Worm (Caenorhabditis elegans) whole organism, young adult: ENCODE measurements around the gene C38C3.3.

Experiments
- B0261.1 ChIP-seq: sonication (generic microtip); optimal IDR thresholded peaks from 2 replicates; lab custom pipeline; 2016; ENCODE audit warnings: mild to moderate bottlenecking, missing genetic modification characterization, moderate library complexity, missing compliant biosample characterization
- D2030.7 ChIP-seq: fragments of 200-800 bp; sonication (Bioruptor generic); IDR thresholded peaks from 2 replicates; pipeline ENCODE4 v1.3.6; 2022; ENCODE audit warnings: missing genetic modification reagents, missing genetic modification characterization, missing compliant biosample characterization
- F22D6.2 ChIP-seq: sonication (generic microtip); optimal IDR thresholded peaks from 2 replicates; lab custom pipeline; 2016; ENCODE audit warnings: mild to moderate bottlenecking, missing genetic modification characterization, missing compliant biosample characterization
- F33H1.4 ChIP-seq: fragments of 200-800 bp; sonication (Bioruptor generic); IDR thresholded peaks from 2 replicates; pipeline ENCODE4 v1.3.6; 2022; ENCODE audit warnings: missing genetic modification reagents, missing genetic modification characterization, missing compliant biosample characterization
- F37B4.10 ChIP-seq: fragments of 200-800 bp; sonication (Bioruptor generic); IDR thresholded peaks from 2 replicates; pipeline ENCODE4 v1.3.6; 2022; ENCODE audit warnings: missing genetic modification characterization, missing compliant biosample characterization
- F49E8.2 ChIP-seq: sonication (generic microtip); optimal IDR thresholded peaks from 3 replicates; lab custom pipeline; 2017; ENCODE audit warnings: missing genetic modification characterization, mild to moderate bottlenecking, missing compliant biosample characterization, antibody characterized with exemption, moderate library complexity; ENCODE audit not compliant: insufficient read depth
- T07F8.4 ChIP-seq: sonication (generic microtip); optimal IDR thresholded peaks from 2 replicates; lab custom pipeline; 2016; ENCODE audit warnings: mild to moderate bottlenecking, missing genetic modification characterization, moderate library complexity, missing compliant biosample characterization
- T26A5.8 ChIP-seq: sonication (generic microtip); optimal IDR thresholded peaks from 2 replicates; lab custom pipeline; 2016; ENCODE audit warnings: missing genetic modification characterization, missing compliant biosample characterization
- Y79H2A.3 ChIP-seq: fragments of 200-800 bp; sonication (Bioruptor generic); conservative IDR thresholded peaks from 2 replicates; pipeline ENCODE4 v1.3.6; 2022; ENCODE audit warnings: missing genetic modification reagents, missing genetic modification characterization, missing compliant biosample characterization
- Y95B8A.8 ChIP-seq: fragments of 200-800 bp; sonication (Bioruptor generic); IDR thresholded peaks from 2 replicates; pipeline ENCODE4 v1.3.6; 2022; ENCODE audit warnings: missing genetic modification reagents, missing genetic modification characterization, missing compliant biosample characterization
- ZK185.1 ChIP-seq: sonication (generic microtip); optimal IDR thresholded peaks from 2 replicates; lab custom pipeline; 2016; ENCODE audit warnings: mild to moderate bottlenecking, missing genetic modification characterization, missing compliant biosample characterization; ENCODE audit not compliant: poor library complexity, severe bottlenecking
- aptf-2 ChIP-seq: fragments of 200-800 bp; sonication (Bioruptor generic); conservative IDR thresholded peaks from 2 replicates; pipeline ENCODE4 v1.3.6; 2022; ENCODE audit warnings: missing genetic modification reagents, missing genetic modification characterization, missing compliant biosample characterization
- atf-7 ChIP-seq: sonication (generic microtip); optimal IDR thresholded peaks from 2 replicates; lab custom pipeline; 2017; ENCODE audit warnings: mild to moderate bottlenecking, missing genetic modification characterization, missing compliant biosample characterization
- bed-1 ChIP-seq: fragments of 200-800 bp; sonication (Bioruptor generic); IDR thresholded peaks from 2 replicates; pipeline ENCODE4 v1.3.6; 2022; ENCODE audit warnings: missing genetic modification reagents, missing genetic modification characterization, missing compliant biosample characterization
- bed-2 ChIP-seq: fragments of 200-800 bp; sonication (Bioruptor generic); IDR thresholded peaks from 2 replicates; pipeline ENCODE4 v1.3.6; 2022; ENCODE audit warnings: missing genetic modification reagents, missing genetic modification characterization, missing compliant biosample characterization
- cebp-1 ChIP-seq, 2 experiments: fragments of 200-800 bp in 1 of 2; sonication (Bioruptor generic) in 1 of 2; sonication (generic microtip) in 1 of 2; IDR thresholded peaks in 1 of 2; optimal IDR thresholded peaks in 1 of 2; 2 replicates each; pipeline versions ENCODE4 v1.3.6 to Lab custom; 2017 to 2022; ENCODE audit warnings: missing compliant biosample characterization in 2 of 2, missing genetic modification characterization in 2 of 2, mild to moderate bottlenecking in 1 of 2, missing genetic modification reagents in 1 of 2, moderate library complexity in 1 of 2
- cebp-2 ChIP-seq: fragments of 200-800 bp; sonication (Bioruptor generic); IDR thresholded peaks from 2 replicates; pipeline ENCODE4 v1.3.6; 2022; ENCODE audit warnings: missing genetic modification characterization, missing compliant biosample characterization
- ceh-100 ChIP-seq: fragments of 200-800 bp; sonication (Bioruptor generic); IDR thresholded peaks from 2 replicates; pipeline ENCODE4 v1.3.6; 2022; ENCODE audit warnings: missing genetic modification reagents, missing genetic modification characterization, missing compliant biosample characterization
- ceh-40 ChIP-seq: fragments of 200-800 bp; sonication (Bioruptor generic); IDR thresholded peaks from 2 replicates; pipeline ENCODE4 v1.3.6; 2022; ENCODE audit warnings: missing genetic modification characterization, missing compliant biosample characterization
- die-1 ChIP-seq: sonication (generic microtip); optimal IDR thresholded peaks from 2 replicates; lab custom pipeline; 2016; ENCODE audit warnings: missing genotype, mild to moderate bottlenecking, missing genetic modification characterization, missing compliant biosample characterization
- hmg-20 ChIP-seq: fragments of 200-800 bp; sonication (Bioruptor generic); IDR thresholded peaks from 2 replicates; pipeline ENCODE4 v1.3.6; 2022; ENCODE audit warnings: missing genetic modification reagents, missing genetic modification characterization, missing compliant biosample characterization
- let-607 ChIP-seq, 2 experiments: fragments of 200-800 bp in 1 of 2; sonication (Bioruptor generic) in 1 of 2; sonication (generic microtip) in 1 of 2; optimal IDR thresholded peaks; 2 replicates each; lab custom pipeline; 2016 to 2018; ENCODE audit warnings: mild to moderate bottlenecking in 2 of 2, missing compliant biosample characterization in 2 of 2, missing genetic modification characterization in 2 of 2, moderate library complexity in 2 of 2, missing genotype in 1 of 2
- lin-35 ChIP-seq, 3 experiments: fragments of 150-350 bp in 2 of 3; sonication (generic microtip) in 1 of 3; optimal IDR thresholded peaks; 2 replicates each; lab custom pipeline; 2014 to 2018; ENCODE audit warnings: missing biosample characterization in 3 of 3, missing genetic modification characterization in 3 of 3, missing genetic modification reagents in 3 of 3
- lir-1 ChIP-seq: fragments of 200-800 bp; sonication (Bioruptor generic); conservative IDR thresholded peaks from 2 replicates; pipeline ENCODE4 v1.3.6; 2022; ENCODE audit warnings: missing genetic modification reagents, missing genetic modification characterization, missing compliant biosample characterization
- lsl-1 ChIP-seq: fragments of 200-800 bp; sonication (Bioruptor generic); optimal IDR thresholded peaks from 2 replicates; lab custom pipeline; 2018; ENCODE audit warnings: mild to moderate bottlenecking, missing genetic modification characterization, moderate library complexity, missing compliant biosample characterization
- lsy-27 ChIP-seq: sonication (generic microtip); optimal IDR thresholded peaks from 2 replicates; lab custom pipeline; 2017; ENCODE audit warnings: missing genetic modification characterization, mild to moderate bottlenecking, missing compliant biosample characterization, antibody characterized with exemption, missing genotype, borderline replicate concordance; ENCODE audit not compliant: insufficient read depth
- madf-3 ChIP-seq: fragments of 200-800 bp; sonication (Bioruptor generic); IDR thresholded peaks from 2 replicates; pipeline ENCODE4 v1.3.6; 2022; ENCODE audit warnings: missing genetic modification reagents, missing genetic modification characterization, missing compliant biosample characterization
- mcd-1 ChIP-seq: fragments of 200-800 bp; sonication (Bioruptor generic); IDR thresholded peaks from 2 replicates; pipeline ENCODE4 v1.3.6; 2022; ENCODE audit warnings: missing genetic modification reagents, missing genetic modification characterization, missing compliant biosample characterization
- nfya-2 ChIP-seq: fragments of 200-800 bp; sonication (Bioruptor generic); IDR thresholded peaks from 2 replicates; pipeline ENCODE4 v1.3.6; 2022; ENCODE audit warnings: missing genetic modification reagents, missing genetic modification characterization, missing compliant biosample characterization
- nfyb-1 ChIP-seq: fragments of 200-800 bp; sonication (Bioruptor generic); IDR thresholded peaks from 2 replicates; pipeline ENCODE4 v1.3.6; 2022; ENCODE audit warnings: missing genetic modification reagents, missing genetic modification characterization, missing compliant biosample characterization
- rec-8 ChIP-seq, 2 experiments: sonication (generic microtip); optimal IDR thresholded peaks; 2 replicates each; lab custom pipeline; 2016; ENCODE audit warnings: mild to moderate bottlenecking in 2 of 2, missing genetic modification characterization in 2 of 2, missing genetic modification reagents in 2 of 2, missing genotype in 2 of 2, missing biosample characterization in 1 of 2, missing compliant biosample characterization in 1 of 2, moderate library complexity in 1 of 2
- somi-1 ChIP-seq: fragments of 200-800 bp; sonication (Bioruptor generic); optimal IDR thresholded peaks from 2 replicates; lab custom pipeline; 2018; ENCODE audit warnings: mild to moderate bottlenecking, missing genetic modification characterization, missing compliant biosample characterization
- unc-130 ChIP-seq: sonication (generic microtip); optimal IDR thresholded peaks from 2 replicates; lab custom pipeline; 2016; ENCODE audit warnings: missing genetic modification reagents, missing genetic modification characterization, missing compliant biosample characterization
- zfh-2 ChIP-seq: fragments of 200-800 bp; sonication (Bioruptor generic); conservative IDR thresholded peaks from 2 replicates; pipeline ENCODE4 v1.3.6; 2022; ENCODE audit warnings: missing genetic modification reagents, missing genetic modification characterization, missing compliant biosample characterization
- ztf-28 ChIP-seq: fragments of 200-800 bp; sonication (Bioruptor generic); IDR thresholded peaks from 2 replicates; pipeline ENCODE4 v1.3.6; 2022; ENCODE audit warnings: missing genetic modification reagents, missing genetic modification characterization, missing compliant biosample characterization

Gene C38C3.3

ce11 chrV:1495334-1495733 is at the start of gene C38C3.3:
TSS of gene C38C3.3 (plus strand) at chrV:1495634.
- TF ChIP-seq D2030.7 (GFP tag; lab: Robert Waterston, UW): no peak
- no peak for TF ChIP-seq rec-8 (tag; optimal IDR thresholded peaks at IDR 0.05; lab: Kevin White, UChicago)
- TF ChIP-seq mcd-1 (GFP tag; lab: Robert Waterston, UW): no peak
- no peak for TF ChIP-seq let-607 (tag; optimal IDR thresholded peaks at IDR 0.05; lab: Kevin White, UChicago)

ce11 chrV:1447079-1447478 is 48.4 kb upstream of the C38C3.3 start, which contains the start of gene cnc-4:
TSS of gene cnc-4 (plus strand) at chrV:1447195.
- no peak for TF ChIP-seq F33H1.4 (GFP tag; lab: Robert Waterston, UW)
- no peak for TF ChIP-seq zfh-2 (GFP tag; lab: Robert Waterston, UW)
- TF ChIP-seq cebp-1 (GFP tag; IDR thresholded peaks at IDR 0.05; lab: Robert Waterston, UW): no peak
- TF ChIP-seq cebp-1 (tag; optimal IDR thresholded peaks at IDR 0.05; lab: Kevin White, UChicago): no peak

- TF ChIP-seq nfyb-1 (GFP tag; lab: Robert Waterston, UW): 0 out of 2 replicates have a peak, but pooled peaks have one; percentile 45
- TF ChIP-seq ceh-40 (GFP tag; lab: Robert Waterston, UW): no peak
- TF ChIP-seq, all 124 proteins: peak for 1
These were observed 47.7 kb upstream of the C38C3.3 start, which contains the start of gene cnc-3 for ce11 chrV:1447724-1448123. TSS of gene cnc-3 (plus strand) at chrV:1448004.

- TF ChIP-seq lsy-27 (no peak), hmg-20 (GFP tag; lab: Robert Waterston, UW) (no peak), ZK185.1 (tag; lab: Kevin White, UChicago) (no peak), atf-7 (tag; lab: Kevin White, UChicago) (no peak), B0261.1 (tag; lab: Kevin White, UChicago) (no peak), die-1 (tag; lab: Kevin White, UChicago) (no peak), mcd-1 (GFP tag; lab: Robert Waterston, UW) (no peak), bed-2 (no peak)
These were observed 45.3 kb upstream of the C38C3.3 start, which contains the start of gene cnc-2 for ce11 chrV:1450160-1450559. TSS of gene cnc-2 (minus strand) at chrV:1450183.

ce11 chrV:1451334-1451733 is 44.1 kb upstream of the C38C3.3 start, which contains the start of gene srj-23:
TSS of gene srj-23 (plus strand) at chrV:1451634.
- TF ChIP-seq F22D6.2 (tag; lab: Kevin White, UChicago): no peak
- TF ChIP-seq lin-35 (GFP tag; optimal IDR thresholded peaks at IDR 0.05; lab: Kevin White, UChicago): no peak
- no peak for TF ChIP-seq aptf-2 (GFP tag; lab: Robert Waterston, UW)
- TF ChIP-seq cebp-2 (GFP tag; lab: Robert Waterston, UW): no peak
- TF ChIP-seq ceh-100 (GFP tag; lab: Robert Waterston, UW): no peak
- TF ChIP-seq T26A5.8 (tag; lab: Kevin White, UChicago): no peak
- no peak for TF ChIP-seq Y95B8A.8 (GFP tag; lab: Robert Waterston, UW)
- TF ChIP-seq F49E8.2 (tag; lab: Kevin White, UChicago): no peak
- TF ChIP-seq F37B4.10 (GFP tag; lab: Robert Waterston, UW): no peak
- no peak for TF ChIP-seq somi-1
- TF ChIP-seq T07F8.4 (tag; lab: Kevin White, UChicago): no peak
- no peak for TF ChIP-seq unc-130 (GFP tag; lab: Kevin White, UChicago)
- TF ChIP-seq bed-1 (GFP tag; lab: Robert Waterston, UW): no peak
- TF ChIP-seq lir-1 (GFP tag; lab: Robert Waterston, UW): no peak
- TF ChIP-seq Y79H2A.3: no peak
- TF ChIP-seq nfya-2 (GFP tag; lab: Robert Waterston, UW): no peak
- no peak for TF ChIP-seq madf-3 (GFP tag; lab: Robert Waterston, UW)
- no peak for TF ChIP-seq lsl-1 (GFP tag; lab: Kevin White, UChicago)
- no peak for TF ChIP-seq let-607 (tag; optimal IDR thresholded peaks at IDR 0.05; lab: Kevin White, UChicago)
- TF ChIP-seq ztf-28: no peak
